Worm (Caenorhabditis elegans) whole organism, L1 larva: ENCODE results near the gene ZK470.6.
"Not testable (repeated sequence)": the region's sequence is repeated elsewhere in the genome, so short reads cannot be mapped to it uniquely, and the experiment has no call there.

Experiments used
- C04F5.9 ChIP-seq: sonication (generic microtip); optimal IDR thresholded peaks from 2 replicates; lab custom pipeline; 2016; ENCODE audit warnings: missing genetic modification characterization, missing compliant biosample characterization
- Y116A8C.19 ChIP-seq: sonication (generic microtip); optimal IDR thresholded peaks from 2 replicates; lab custom pipeline; 2016; ENCODE audit warnings: missing compliant biosample characterization, missing genetic modification characterization, borderline replicate concordance
- aha-1 ChIP-seq: fragments of 150-350 bp; optimal IDR thresholded peaks from 2 replicates; lab custom pipeline; 2014; ENCODE audit warnings: missing biosample characterization, missing genetic modification characterization
- alr-1 ChIP-seq: fragments of 200-800 bp; sonication (Bioruptor generic); optimal IDR thresholded peaks from 2 replicates; lab custom pipeline; 2018; ENCODE audit warnings: borderline replicate concordance, mild to moderate bottlenecking, missing genetic modification characterization, missing compliant biosample characterization
- aly-2 ChIP-seq: fragments of 150-350 bp; optimal IDR thresholded peaks from 2 replicates; lab custom pipeline; 2014; ENCODE audit warnings: missing biosample characterization, missing genetic modification characterization
- ceh-63 ChIP-seq: fragments of 200-800 bp; sonication (Bioruptor generic); optimal IDR thresholded peaks from 2 replicates; lab custom pipeline; 2018; ENCODE audit warnings: mild to moderate bottlenecking, missing genetic modification characterization, missing compliant biosample characterization
- ceh-8 ChIP-seq: fragments of 200-800 bp; sonication (Bioruptor generic); optimal IDR thresholded peaks from 2 replicates; lab custom pipeline; 2018; ENCODE audit warnings: mild to moderate bottlenecking, missing genetic modification characterization, moderate library complexity, missing compliant biosample characterization
- ceh-88 ChIP-seq: fragments of 200-800 bp; sonication (Bioruptor generic); IDR thresholded peaks from 2 replicates; pipeline ENCODE4 v1.3.6; 2022; ENCODE audit warnings: missing genetic modification characterization, missing compliant biosample characterization
- dpl-1 ChIP-seq, 3 experiments: fragments of 150-350 bp in 2 of 3; sonication (generic microtip) in 1 of 3; optimal IDR thresholded peaks; 2 replicates each; lab custom pipeline; 2014 to 2017; ENCODE audit warnings: missing biosample characterization in 3 of 3, missing genetic modification characterization in 3 of 3, missing genetic modification reagents in 3 of 3
- dsc-1 ChIP-seq: sonication (generic microtip); optimal IDR thresholded peaks from 2 replicates; lab custom pipeline; 2016; ENCODE audit warnings: mild to moderate bottlenecking, missing genetic modification characterization, missing compliant biosample characterization
- egl-13 ChIP-seq: sonication (generic microtip); optimal IDR thresholded peaks from 2 replicates; lab custom pipeline; 2016; ENCODE audit warnings: missing genotype, missing genetic modification reagents, missing genetic modification characterization, missing compliant biosample characterization
- egl-27 ChIP-seq, 2 experiments: fragments of 150-350 bp in 1 of 2; sonication (generic microtip); optimal IDR thresholded peaks; 3 replicates each; lab custom pipeline; 2017 to 2018; ENCODE audit warnings: missing biosample characterization in 2 of 2, missing genetic modification characterization in 2 of 2, missing genetic modification reagents in 2 of 2
- ets-5 ChIP-seq: fragments of 200-800 bp; sonication (Bioruptor generic); IDR thresholded peaks from 2 replicates; pipeline ENCODE4 v1.3.6; 2022; ENCODE audit warnings: missing genetic modification characterization, missing compliant biosample characterization
- fkh-10 ChIP-seq: sonication (generic microtip); optimal IDR thresholded peaks from 2 replicates; lab custom pipeline; 2017; ENCODE audit warnings: missing biosample characterization, missing genetic modification reagents, missing genetic modification characterization
- fkh-4 ChIP-seq: sonication (generic microtip); optimal IDR thresholded peaks from 2 replicates; lab custom pipeline; 2016; ENCODE audit warnings: missing compliant biosample characterization, missing genetic modification characterization, borderline replicate concordance
- hlh-4 ChIP-seq: sonication (generic microtip); optimal IDR thresholded peaks from 2 replicates; lab custom pipeline; 2016; ENCODE audit warnings: mild to moderate bottlenecking, missing genetic modification characterization, missing compliant biosample characterization
- isw-1 ChIP-seq: fragments of 200-800 bp; sonication (Bioruptor generic); IDR thresholded peaks from 2 replicates; pipeline ENCODE4 v1.3.6; 2022; ENCODE audit warnings: missing genetic modification characterization, missing compliant biosample characterization
- jun-1 ChIP-seq: fragments of 150-350 bp; optimal IDR thresholded peaks from 2 replicates; lab custom pipeline; 2014; ENCODE audit warnings: missing biosample characterization, missing genetic modification reagents, missing genetic modification characterization
- lin-13 ChIP-seq: fragments of 150-350 bp; optimal IDR thresholded peaks from 2 replicates; lab custom pipeline; 2014; ENCODE audit warnings: missing biosample characterization, missing genetic modification reagents, missing genetic modification characterization
- lin-14 ChIP-seq: fragments of 200-800 bp; sonication (Bioruptor generic); optimal IDR thresholded peaks from 2 replicates; lab custom pipeline; 2018; ENCODE audit warnings: mild to moderate bottlenecking, missing genetic modification characterization, moderate library complexity, missing compliant biosample characterization
- lin-35 ChIP-seq, 2 experiments: fragments of 150-350 bp; optimal IDR thresholded peaks; 2 replicates each; lab custom pipeline; 2014; ENCODE audit warnings: missing biosample characterization in 2 of 2, missing genetic modification characterization in 2 of 2, missing genetic modification reagents in 2 of 2
- lir-3 ChIP-seq: sonication (generic microtip); optimal IDR thresholded peaks from 2 replicates; lab custom pipeline; 2016; ENCODE audit warnings: mild to moderate bottlenecking, missing genetic modification characterization, moderate library complexity, missing compliant biosample characterization; ENCODE audit not compliant: poor library complexity
- mdl-1 ChIP-seq, 2 experiments: fragments of 150-350 bp; optimal IDR thresholded peaks; 2 replicates each; lab custom pipeline; 2014 to 2017; ENCODE audit warnings: missing biosample characterization in 2 of 2, missing genetic modification characterization in 2 of 2, inconsistent platforms in 1 of 2
- nhr-237 ChIP-seq: fragments of 150-350 bp; optimal IDR thresholded peaks from 2 replicates; lab custom pipeline; 2014; ENCODE audit warnings: missing biosample characterization, missing genetic modification characterization
- nhr-71 ChIP-seq: sonication (generic microtip); optimal IDR thresholded peaks from 2 replicates; lab custom pipeline; 2016; ENCODE audit warnings: mild to moderate bottlenecking, missing genetic modification characterization, moderate library complexity, missing compliant biosample characterization
- nhr-76 ChIP-seq: sonication (generic microtip); optimal IDR thresholded peaks from 2 replicates; lab custom pipeline; 2017; ENCODE audit warnings: missing biosample characterization, missing genetic modification characterization
- nhr-84 ChIP-seq: sonication (generic microtip); optimal IDR thresholded peaks from 2 replicates; lab custom pipeline; 2017; ENCODE audit warnings: missing biosample characterization, missing genetic modification characterization
- nhr-90 ChIP-seq: sonication (generic microtip); optimal IDR thresholded peaks from 2 replicates; lab custom pipeline; 2016; ENCODE audit warnings: mild to moderate bottlenecking, missing genetic modification characterization, missing compliant biosample characterization; ENCODE audit not compliant: poor library complexity
- pqm-1 ChIP-seq: sonication (generic microtip); optimal IDR thresholded peaks from 3 replicates; lab custom pipeline; 2017; ENCODE audit warnings: missing biosample characterization, missing genetic modification characterization
- snu-23 ChIP-seq: sonication (generic microtip); optimal IDR thresholded peaks from 2 replicates; lab custom pipeline; 2016; ENCODE audit warnings: missing genetic modification characterization, missing compliant biosample characterization
- swsn-7 ChIP-seq: sonication (generic microtip); optimal IDR thresholded peaks from 2 replicates; lab custom pipeline; 2016; ENCODE audit warnings: missing genetic modification characterization, missing compliant biosample characterization
- unc-30 ChIP-seq: sonication (generic microtip); optimal IDR thresholded peaks from 2 replicates; lab custom pipeline; 2017; ENCODE audit warnings: missing biosample characterization, missing genetic modification characterization
- unc-98 ChIP-seq: fragments of 200-800 bp; sonication (Bioruptor generic); IDR thresholded peaks from 2 replicates; pipeline ENCODE4 v1.3.6; 2022; ENCODE audit warnings: missing genetic modification characterization, missing compliant biosample characterization
- ztf-11 ChIP-seq, 2 experiments: sonication (generic microtip); optimal IDR thresholded peaks; 2 replicates each; lab custom pipeline; 2016 to 2017; ENCODE audit warnings: missing genetic modification characterization in 2 of 2, missing biosample characterization in 1 of 2, missing compliant biosample characterization in 1 of 2

The ZK470.6 gene

DNA sequence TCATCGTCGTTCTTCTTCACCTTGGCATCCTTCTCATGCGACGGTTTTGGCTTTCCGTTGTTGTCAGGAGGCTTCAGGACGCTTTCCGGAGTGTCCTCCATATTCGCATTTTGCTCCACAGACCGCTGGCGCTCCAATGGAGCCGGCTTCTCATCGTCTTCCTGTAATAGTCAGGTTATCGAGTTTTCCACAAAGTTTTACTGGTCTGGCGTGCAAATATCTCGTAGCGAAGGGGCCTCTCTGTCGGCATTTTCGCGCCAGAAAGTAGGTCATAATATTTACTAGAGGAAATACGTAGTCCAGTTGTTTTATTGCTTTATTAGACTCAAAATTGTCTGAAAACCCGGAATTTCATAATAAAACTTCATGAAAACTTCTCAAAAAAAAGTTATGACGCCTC lies 24.8 kb upstream of the ZK470.6 start, which contains the start of gene F20B6.6:
TSS of gene F20B6.6 (minus strand) at position 101 of the 400 bp plus-strand sequence.
- not testable (repeated sequence) for TF ChIP-seq egl-27 (tag; optimal IDR thresholded peaks at IDR 0.05; lab: Kevin White, UChicago); jun-1 (tag; lab: Kevin White, UChicago); dsc-1

ce11 chrX:4199829-4200228 lies 22.5 kb upstream of the ZK470.6 start, which contains the start of gene F20B6.5:
Gene F20B6.5 (minus strand): TSS chrX:4199929.
- not testable (repeated sequence) for TF ChIP-seq swsn-7 (tag; lab: Kevin White, UChicago); lin-35 (GFP tag; optimal IDR thresholded peaks at IDR 0.05; lab: Kevin White, UChicago); fkh-4 (tag; lab: Kevin White, UChicago)

DNA sequence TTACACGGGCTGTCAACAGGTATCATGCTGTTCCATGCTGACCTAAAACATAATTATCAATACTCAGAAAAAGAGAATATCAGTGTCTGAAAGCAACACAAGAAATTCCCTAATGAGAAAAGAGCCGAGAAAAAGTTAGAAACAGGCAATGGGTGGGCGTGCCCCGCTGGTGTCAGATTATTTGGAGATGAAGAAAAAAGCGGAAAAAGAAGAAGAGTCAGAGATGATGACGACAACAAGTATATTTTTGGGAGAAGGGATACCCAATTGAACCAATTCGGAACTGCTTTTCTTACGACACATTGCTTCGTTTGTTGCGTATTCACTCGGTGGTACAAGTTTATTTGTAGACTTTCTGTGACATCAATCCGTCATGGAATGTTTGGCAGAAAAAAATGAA lies 19.1 kb upstream of the ZK470.6 start, which contains the start of gene F20B6.4:
TSS of gene F20B6.4 (minus strand) at position 101 of the 400 bp plus-strand sequence.
- TF ChIP-seq Y116A8C.19 (tag; lab: Kevin White, UChicago) (no peak), pqm-1 (tag; lab: Kevin White, UChicago) (no peak), ceh-8 (GFP tag; lab: Kevin White, UChicago) (no peak), hlh-4 (tag; lab: Kevin White, UChicago) (no peak), lin-14 (GFP tag; lab: Kevin White, UChicago) (peak; percentile 42)

DNA sequence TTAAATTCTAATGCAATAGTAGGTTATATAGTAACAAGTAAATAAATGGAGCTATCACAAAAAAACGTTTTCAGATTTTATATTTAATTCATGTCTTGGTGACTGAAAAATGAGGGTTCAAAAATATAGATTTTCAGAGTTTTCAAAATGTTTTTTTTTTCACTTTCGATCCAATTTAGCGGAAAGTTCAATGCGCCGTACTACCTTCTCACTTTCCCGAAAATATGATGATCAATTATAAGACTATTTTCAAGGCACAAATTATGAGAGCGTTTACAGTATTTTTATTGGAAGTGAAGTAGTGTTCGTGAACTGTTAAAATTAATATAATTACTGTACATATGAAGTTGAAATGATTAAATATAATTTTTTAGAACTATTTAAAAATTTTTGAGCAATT lies 15.8 kb upstream of the ZK470.6 start:
- no peak for TF ChIP-seq unc-98 (GFP tag; lab: Robert Waterston, UW)
- TF ChIP-seq fkh-10 (GFP tag; lab: Kevin White, UChicago), result no peak
- TF ChIP-seq swsn-7 (tag; lab: Kevin White, UChicago), result no peak
- TF ChIP-seq C04F5.9 (tag; lab: Kevin White, UChicago), result no peak
- no peak for TF ChIP-seq egl-13 (tag; lab: Kevin White, UChicago)
- no peak for TF ChIP-seq unc-30 (tag; lab: Kevin White, UChicago)
- TF ChIP-seq ceh-88 (GFP tag; lab: Robert Waterston, UW), result peak; percentile 14; the same call in 1 of the 2 replicates
- TF ChIP-seq lin-13, result peak; percentile 2
- TF ChIP-seq jun-1 (tag; lab: Kevin White, UChicago), result no peak
- TF ChIP-seq snu-23 (GFP tag; lab: Kevin White, UChicago), result peak; percentile 5
- TF ChIP-seq aha-1 (tag; lab: Kevin White, UChicago), result no peak
- peak; percentile 10 for TF ChIP-seq nhr-71 (tag; lab: Kevin White, UChicago)
- TF ChIP-seq alr-1 (tag; lab: Kevin White, UChicago), result no peak
- TF ChIP-seq nhr-90 (tag; lab: Kevin White, UChicago), result peak; percentile 23
- TF ChIP-seq egl-27 (tag; optimal IDR thresholded peaks at IDR 0.05; lab: Kevin White, UChicago), result no peak
- TF ChIP-seq nhr-237, result no peak
- no peak for TF ChIP-seq mdl-1 (tag; optimal IDR thresholded peaks at IDR 0.05; lab: Kevin White, UChicago)
- TF ChIP-seq dpl-1 (GFP tag; optimal IDR thresholded peaks at IDR 0.05; lab: Kevin White, UChicago), result no peak
- TF ChIP-seq nhr-76 (tag; lab: Kevin White, UChicago), result no peak
- no peak for TF ChIP-seq isw-1 (GFP tag; lab: Robert Waterston, UW)
- no peak for TF ChIP-seq ztf-11 (tag; optimal IDR thresholded peaks at IDR 0.05; lab: Kevin White, UChicago)
- TF ChIP-seq Y116A8C.19 (tag; lab: Kevin White, UChicago), result no peak
- TF ChIP-seq ceh-63 (GFP tag; lab: Kevin White, UChicago), result no peak
- no peak for TF ChIP-seq lir-3 (tag; lab: Kevin White, UChicago)
- no peak for TF ChIP-seq ets-5 (GFP tag; lab: Robert Waterston, UW)
- TF ChIP-seq nhr-84 (tag; lab: Kevin White, UChicago), result no peak
- peak; percentile 83 for TF ChIP-seq aly-2 (tag; lab: Kevin White, UChicago)
